Fruit fly (Drosophila melanogaster) whole organism, wandering third instar larva: Measurements from ENCODE around the gene CG16812.

Source experiments
- CG32264 ChIP-seq: fragments of 200-800 bp; sonication (Bioruptor generic); optimal IDR thresholded peaks from 2 replicates; lab custom pipeline; 2016; ENCODE audit warnings: missing biosample characterization, missing genetic modification characterization
- CG9705 ChIP-seq: fragments of 200-800 bp; sonication (Bioruptor generic); optimal IDR thresholded peaks from 2 replicates; lab custom pipeline; 2018; ENCODE audit warnings: missing biosample characterization, mild to moderate bottlenecking, missing genetic modification characterization
- CrebA ChIP-seq: fragments of 200-800 bp; sonication (Bioruptor generic); optimal IDR thresholded peaks from 2 replicates; lab custom pipeline; 2016; ENCODE audit warnings: missing biosample characterization, mild to moderate bottlenecking, missing genetic modification characterization, borderline replicate concordance
- Dfd ChIP-seq: fragments of >200 bp; optimal IDR thresholded peaks from 2 replicates; lab custom pipeline; 2017; ENCODE audit warnings: missing biosample characterization, missing genetic modification characterization
- Dif ChIP-seq: fragments of 200-275, 200-300 bp; sonication (Bioruptor generic); optimal IDR thresholded peaks from 2 replicates; lab custom pipeline; 2018; ENCODE audit warnings: missing biosample characterization, missing genetic modification characterization; ENCODE audit not compliant: partially characterized antibody
- GATAd ChIP-seq: sonication (Bioruptor generic); optimal IDR thresholded peaks from 2 replicates; lab custom pipeline; 2016; ENCODE audit warnings: missing biosample characterization, missing genetic modification characterization
- HLH106 ChIP-seq: fragments of 200-800 bp; optimal IDR thresholded peaks from 3 replicates; lab custom pipeline; 2019; ENCODE audit warnings: missing biosample characterization, mild to moderate bottlenecking, missing genetic modification characterization, moderate library complexity
- Hnf4 ChIP-seq: fragments of 200-800 bp; sonication (Bioruptor generic); optimal IDR thresholded peaks from 2 replicates; lab custom pipeline; 2016; ENCODE audit warnings: missing biosample characterization, mild to moderate bottlenecking, missing genetic modification characterization
- Hr78 ChIP-seq: fragments of >200 bp; optimal IDR thresholded peaks from 2 replicates; lab custom pipeline; 2017; ENCODE audit warnings: missing biosample characterization, missing genetic modification characterization
- Jra ChIP-seq: sonication (Bioruptor generic); optimal IDR thresholded peaks from 2 replicates; lab custom pipeline; 2016; ENCODE audit warnings: missing biosample characterization, missing genetic modification characterization
- Myc ChIP-seq: fragments of >200 bp; optimal IDR thresholded peaks from 2 replicates; lab custom pipeline; 2017
- N ChIP-seq: fragments of >200 bp; optimal IDR thresholded peaks from 2 replicates; lab custom pipeline; 2018; ENCODE audit warnings: missing biosample characterization, missing external identifiers, missing genetic modification characterization
- Rel ChIP-seq, 2 experiments: fragments of 200-800 bp; sonication (Bioruptor generic) in 1 of 2; optimal IDR thresholded peaks; 2 replicates in 1 of 2; 3 replicates in 1 of 2; lab custom pipeline; 2016 to 2019; ENCODE audit warnings: mild to moderate bottlenecking in 2 of 2, missing biosample characterization in 2 of 2, missing genetic modification characterization in 2 of 2, moderate library complexity in 1 of 2
- Vsx2 ChIP-seq: fragments of 200-300, 225-300 bp; sonication (Bioruptor generic); optimal IDR thresholded peaks from 2 replicates; lab custom pipeline; 2018; ENCODE audit warnings: missing biosample characterization, missing genetic modification characterization; ENCODE audit not compliant: partially characterized antibody
- br ChIP-seq: fragments of 200-800 bp; sonication (Bioruptor generic); optimal IDR thresholded peaks from 2 replicates; lab custom pipeline; 2016; ENCODE audit warnings: missing biosample characterization, missing genetic modification characterization
- brk ChIP-seq: fragments of 200-800 bp; sonication (Bioruptor generic); optimal IDR thresholded peaks from 2 replicates; lab custom pipeline; 2016; ENCODE audit warnings: missing biosample characterization, mild to moderate bottlenecking, missing genetic modification characterization
- dl ChIP-seq, 2 experiments: fragments of 175-275, 200-275 bp in 1 of 2; fragments of 200-275 bp in 1 of 2; sonication (Bioruptor generic); optimal IDR thresholded peaks; lab custom pipeline; 2018; ENCODE audit warnings: mild to moderate bottlenecking in 2 of 2, missing biosample characterization in 2 of 2, missing genetic modification characterization in 2 of 2, moderate library complexity in 2 of 2; ENCODE audit not compliant: partially characterized antibody in 2 of 2, insufficient read depth in 1 of 2
- dmrt93B ChIP-seq: fragments of 200-800 bp; sonication (Bioruptor generic); optimal IDR thresholded peaks from 2 replicates; lab custom pipeline; 2018; ENCODE audit warnings: missing biosample characterization, mild to moderate bottlenecking, missing genetic modification characterization
- dsf ChIP-seq: sonication (Bioruptor generic); optimal IDR thresholded peaks from 2 replicates; lab custom pipeline; 2016; ENCODE audit warnings: missing biosample characterization, missing genetic modification characterization, borderline replicate concordance
- ey ChIP-seq: fragments of 200-800 bp; sonication (Bioruptor generic); optimal IDR thresholded peaks from 2 replicates; lab custom pipeline; 2016; ENCODE audit warnings: missing biosample characterization, missing genetic modification characterization
- h ChIP-seq: fragments of 200-800 bp; sonication (Bioruptor generic); optimal IDR thresholded peaks from 3 replicates; lab custom pipeline; 2016; ENCODE audit warnings: missing biosample characterization, mild to moderate bottlenecking, missing genetic modification characterization
- jim ChIP-seq: fragments of 175-275, 200-325 bp; sonication (Bioruptor generic); optimal IDR thresholded peaks from 2 replicates; lab custom pipeline; 2016; ENCODE audit warnings: missing biosample characterization, mild to moderate bottlenecking, missing genetic modification characterization
- lola ChIP-seq: fragments of >200 bp; optimal IDR thresholded peaks from 2 replicates; lab custom pipeline; 2017; ENCODE audit warnings: missing biosample characterization, missing genetic modification characterization
- pan ChIP-seq: fragments of >200 bp; optimal IDR thresholded peaks from 2 replicates; lab custom pipeline; 2017
- psq ChIP-seq: fragments of 200-800 bp; sonication (Bioruptor generic); optimal IDR thresholded peaks from 3 replicates; lab custom pipeline; 2017; ENCODE audit warnings: missing biosample characterization, mild to moderate bottlenecking, missing genetic modification characterization, moderate library complexity
- rgr ChIP-seq: fragments of 200-800 bp; sonication (Bioruptor generic); optimal IDR thresholded peaks from 3 replicates; lab custom pipeline; 2016; ENCODE audit warnings: missing biosample characterization, mild to moderate bottlenecking, missing genetic modification characterization
- sage ChIP-seq: fragments of 200-800 bp; sonication (Bioruptor generic); optimal IDR thresholded peaks from 2 replicates; lab custom pipeline; 2016; ENCODE audit warnings: missing biosample characterization, mild to moderate bottlenecking, missing genetic modification characterization
- sv ChIP-seq: fragments of 200-800 bp; sonication (Bioruptor generic); optimal IDR thresholded peaks from 3 replicates; lab custom pipeline; 2016; ENCODE audit warnings: missing biosample characterization, missing genetic modification characterization
- tai ChIP-seq: sonication (Bioruptor generic); optimal IDR thresholded peaks from 2 replicates; lab custom pipeline; 2016; ENCODE audit warnings: missing biosample characterization, missing genetic modification characterization
- usp ChIP-seq: fragments of >200 bp; optimal IDR thresholded peaks from 2 replicates; lab custom pipeline; 2017; ENCODE audit warnings: missing biosample characterization, missing genetic modification characterization
- woc ChIP-seq: sonication (Bioruptor generic); optimal IDR thresholded peaks from 2 replicates; lab custom pipeline; 2016; ENCODE audit warnings: missing biosample characterization, mild to moderate bottlenecking, missing genetic modification characterization

CG16812 gene

DNA sequence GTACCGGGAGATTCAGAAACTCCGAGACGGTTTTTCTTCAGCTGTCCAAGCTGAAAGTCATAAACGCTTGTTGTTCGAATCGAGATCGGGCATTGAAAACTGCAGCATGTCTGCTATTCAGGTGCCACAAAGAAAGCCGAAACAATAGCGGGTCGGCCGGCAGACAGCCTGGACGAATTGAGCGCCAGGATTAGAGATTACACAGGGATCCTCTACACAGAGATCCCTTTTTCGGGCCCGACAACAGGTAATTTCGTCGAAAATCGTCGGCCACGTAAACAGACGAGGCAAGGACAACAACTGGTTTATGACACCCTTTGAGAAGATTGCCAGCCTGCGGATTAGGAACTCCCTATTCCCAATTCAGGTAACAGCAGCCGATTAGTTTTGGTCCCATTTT, 4.9 kb downstream of the CG16812 start, which contains the start of gene CG16813:
Gene CG16813 (plus strand): TSS at position 288 of the 400 bp plus-strand sequence.
- TF ChIP-seq CrebA (GFP tag; lab: Kevin White, UChicago), result no peak
- TF ChIP-seq GATAd (GFP tag; lab: Kevin White, UChicago), result no peak
- no peak for TF ChIP-seq usp (GFP tag; lab: Kevin White, UChicago)
- TF ChIP-seq Dif (GFP tag; lab: Kevin White, UChicago), result no peak
- no peak for TF ChIP-seq h
- no peak for TF ChIP-seq ey (GFP tag; lab: Kevin White, UChicago)
- no peak for TF ChIP-seq dmrt93B
- TF ChIP-seq HLH106 (tag; lab: Kevin White, UChicago), result no peak

DNA sequence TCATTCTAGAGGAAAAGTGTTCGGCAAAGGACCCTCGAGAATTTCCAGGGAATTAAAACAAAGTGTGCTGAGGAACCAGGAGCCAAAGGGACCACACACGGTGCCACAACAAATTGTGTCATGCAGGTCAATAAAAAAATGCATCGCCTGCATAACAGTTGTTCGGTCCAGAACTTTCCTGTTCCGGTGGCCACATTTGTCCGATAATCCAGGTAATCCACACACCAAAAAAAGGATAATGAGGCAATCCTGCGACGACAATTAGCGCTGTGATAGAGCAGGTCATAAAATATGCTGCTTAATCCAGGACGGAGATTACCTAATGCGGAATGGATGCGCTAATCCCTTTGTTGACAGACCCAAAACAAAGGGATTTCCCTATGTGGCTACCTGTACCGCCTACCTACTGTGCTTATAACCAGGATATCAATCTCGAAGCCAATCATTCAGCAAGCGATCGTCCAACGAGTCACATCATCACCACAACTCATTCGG, 7.0 kb downstream of the CG16812 start, which contains the start of gene CG16815:
Gene CG16815 (plus strand): TSS at position 445 of the 495 bp plus-strand sequence.
- TF ChIP-seq Vsx2 (GFP tag; lab: Kevin White, UChicago) (no peak), N (GFP tag; lab: Kevin White, UChicago) (no peak), dmrt93B (no peak), tai (no peak), lola (GFP tag; lab: Kevin White, UChicago) (no peak)

- TF ChIP-seq lola (GFP tag; lab: Kevin White, UChicago), result no peak
- no peak for TF ChIP-seq brk
- no peak for TF ChIP-seq usp (GFP tag; lab: Kevin White, UChicago)
- no peak for TF ChIP-seq sv (GFP tag; lab: Kevin White, UChicago)
- TF ChIP-seq pan, result no peak
- TF ChIP-seq rgr (GFP tag; lab: Kevin White, UChicago), result no peak
- no peak for TF ChIP-seq h
- TF ChIP-seq jim (GFP tag; lab: Kevin White, UChicago), result no peak
- TF ChIP-seq HLH106 (tag; lab: Kevin White, UChicago), result no peak
- TF ChIP-seq Hr78 (GFP tag; lab: Kevin White, UChicago), result no peak
- TF ChIP-seq psq (GFP tag; lab: Kevin White, UChicago), result no peak
- TF ChIP-seq Dfd, result no peak
- no peak for TF ChIP-seq sage (GFP tag; lab: Kevin White, UChicago)
- TF ChIP-seq Jra, result no peak
- no peak for TF ChIP-seq br
- TF ChIP-seq Myc (lab: Kevin White, UChicago), result no peak
- TF ChIP-seq ey (GFP tag; lab: Kevin White, UChicago), result no peak
Measured at dm6 chr2L:13231739-13232138, 9.4 kb downstream of the CG16812 start, which contains the start of gene Prosalpha6T. Prosalpha6T (plus strand) TSS chr2L:13232039.

DNA sequence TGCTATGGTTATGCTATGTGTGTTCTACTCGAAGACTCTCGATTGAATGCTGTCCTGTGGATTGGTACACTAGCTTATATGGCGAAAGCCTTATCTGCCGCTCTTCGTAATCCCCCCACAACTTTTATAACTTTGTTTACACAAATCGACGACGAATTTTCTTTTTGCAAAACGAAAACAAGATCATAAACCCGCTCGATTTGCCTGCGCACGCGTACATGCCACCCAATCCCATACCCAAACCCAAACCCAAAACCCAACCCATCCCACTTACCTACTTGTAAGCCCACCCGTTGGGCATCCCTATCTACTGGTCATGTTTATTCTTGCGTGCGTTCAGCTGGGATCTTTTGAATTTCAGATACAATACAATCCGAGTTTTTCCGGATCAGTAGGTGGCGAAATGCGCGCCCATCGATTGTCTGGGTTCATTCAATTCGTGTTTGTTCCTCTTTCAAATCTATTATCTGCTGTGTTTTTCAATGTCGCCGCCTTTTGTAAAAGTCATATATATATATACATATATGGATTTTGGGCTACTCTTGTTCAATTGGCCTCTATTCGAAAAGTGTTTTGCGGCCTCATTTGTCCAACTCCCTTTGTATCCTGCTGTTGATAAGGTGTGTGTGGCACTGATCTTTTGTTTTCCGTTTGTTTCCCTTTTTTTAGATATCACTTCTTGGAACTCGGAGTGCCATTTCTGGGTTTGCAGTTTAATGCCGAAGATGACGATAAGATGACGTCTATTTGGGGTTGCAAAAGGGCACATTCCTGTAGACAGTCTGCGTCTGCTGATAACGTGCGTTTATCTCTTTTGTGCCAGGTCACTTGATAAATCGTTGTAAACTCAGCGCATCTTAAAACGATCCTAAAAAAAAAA, 12.5 kb downstream of the CG16812 start, which contains the start of gene Mabi:
Gene Mabi (minus strand): TSS at position 51 of the 880 bp plus-strand sequence.
- TF ChIP-seq Jra (no peak), Hnf4 (GFP tag; lab: Kevin White, UChicago) (no peak), psq (GFP tag; lab: Kevin White, UChicago) (no peak), sv (GFP tag; lab: Kevin White, UChicago) (no peak), Rel (GFP tag; optimal IDR thresholded peaks at IDR 0.05; lab: Kevin White, UChicago) (no peak), Rel (tag; optimal IDR thresholded peaks at IDR 0.05; lab: Kevin White, UChicago) (no peak), jim (GFP tag; lab: Kevin White, UChicago) (no peak), h (no peak), lola (GFP tag; lab: Kevin White, UChicago) (no peak)

- no peak for TF ChIP-seq Hr78 (GFP tag; lab: Kevin White, UChicago)
- TF ChIP-seq, all 38 proteins: peak for 0
Measured at dm6 chr2L:13236194-13236593, 13.8 kb downstream of the CG16812 start, which contains the start of gene Jhbp14. Jhbp14 (plus strand) TSS chr2L:13236494.

- TF ChIP-seq pan (no peak), CG9705 (GFP tag; lab: Kevin White, UChicago) (no peak), lola (GFP tag; lab: Kevin White, UChicago) (no peak), psq (GFP tag; lab: Kevin White, UChicago) (no peak), ey (GFP tag; lab: Kevin White, UChicago) (no peak), sage (GFP tag; lab: Kevin White, UChicago) (no peak), dl (GFP tag; optimal IDR thresholded peaks at IDR 0.05; lab: Kevin White, UChicago; ENCODE audit: insufficient read depth in 1 of 2, partially characterized antibody in 2 of 2) (no peak), Hnf4 (GFP tag; lab: Kevin White, UChicago) (no peak), woc (GFP tag; lab: Kevin White, UChicago) (no peak), CG32264 (GFP tag; lab: Kevin White, UChicago) (no peak), dsf (GFP tag; lab: Kevin White, UChicago) (no peak), Jra (no peak), rgr (GFP tag; lab: Kevin White, UChicago) (no peak), br (no peak), brk (no peak), tai (no peak), Myc (lab: Kevin White, UChicago) (no peak), Dif (GFP tag; lab: Kevin White, UChicago) (no peak), Dfd (no peak)
Measured at dm6 chr2L:13239689-13240088, 17.3 kb downstream of the CG16812 start, which contains the start of gene Jhbp13. Jhbp13 (plus strand) TSS chr2L:13239989.
